Worm (Caenorhabditis elegans): Measurements from ENCODE around the gene panl-3.

DNA sequence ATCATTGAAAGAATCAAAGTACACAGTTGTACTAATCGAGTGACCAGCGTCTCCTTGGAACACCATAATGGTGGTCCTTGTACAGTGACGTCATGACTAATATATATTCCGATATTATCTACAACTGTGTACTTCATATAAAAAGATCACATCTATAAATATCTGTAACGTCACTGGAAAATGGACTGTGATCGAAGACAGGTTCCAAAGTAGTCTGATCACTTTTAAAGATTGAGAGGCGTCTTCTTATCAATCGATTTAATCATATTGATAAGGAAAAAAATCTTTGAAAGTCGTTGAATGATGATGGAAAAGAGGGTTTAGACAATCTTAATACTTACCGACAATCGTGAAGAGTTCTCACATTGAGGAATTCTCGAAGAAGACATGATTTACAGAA, 39.2 kb downstream of the panl-3 start:
- TF ChIP-seq him-1 (tag; optimal IDR thresholded peaks at IDR 0.05): no peak
- no peak for TF ChIP-seq W03F9.2 (tag; optimal IDR thresholded peaks at IDR 0.05)
